Fruit fly (Drosophila melanogaster) whole organism, embryonic: ENCODE measurements around the gene Ythdc1.

ENCODE experiments used
- Atf6 ChIP-seq: fragments of 200-800 bp; sonication (Bioruptor generic); IDR thresholded peaks from 2 replicates; pipeline ENCODE4 v1.3.6; 2022; ENCODE audit warnings: missing biosample characterization, missing genetic modification characterization
- BEAF-32 ChIP-seq: fragments of 200-800 bp; sonication (Bioruptor generic); optimal IDR thresholded peaks from 3 replicates; lab custom pipeline; 2017; ENCODE audit warnings: missing biosample characterization, missing genetic modification characterization, mild to moderate bottlenecking, moderate library complexity, missing genetic modification reagents
- CG10366 ChIP-seq: fragments of 200-800 bp; sonication (Bioruptor generic); IDR thresholded peaks from 2 replicates; pipeline ENCODE4 v1.3.6; 2022; ENCODE audit warnings: missing biosample characterization, missing genetic modification characterization
- CG11247 ChIP-seq: fragments of 200-800 bp; sonication (Bioruptor generic); IDR thresholded peaks from 2 replicates; pipeline ENCODE4 v1.3.6; 2022; ENCODE audit warnings: missing biosample characterization, missing genetic modification characterization
- CG11456 ChIP-seq: fragments of 200-800 bp; sonication (Bioruptor generic); IDR thresholded peaks from 3 replicates; pipeline ENCODE4 v1.3.6; 2022; ENCODE audit warnings: missing biosample characterization, missing genetic modification characterization
- CG11504 ChIP-seq: fragments of 200-800 bp; sonication (Bioruptor generic); optimal IDR thresholded peaks from 3 replicates; lab custom pipeline; 2019; ENCODE audit warnings: missing biosample characterization, mild to moderate bottlenecking, missing genetic modification characterization, moderate library complexity
- CG15696 ChIP-seq: fragments of 200-800 bp; sonication (Bioruptor generic); optimal IDR thresholded peaks from 2 replicates; lab custom pipeline; 2019; ENCODE audit warnings: missing biosample characterization, mild to moderate bottlenecking, missing genetic modification characterization, moderate library complexity
- CG1603 ChIP-seq: fragments of 200-800 bp; sonication (Bioruptor generic); optimal IDR thresholded peaks from 2 replicates; lab custom pipeline; 2019; ENCODE audit warnings: missing biosample characterization, mild to moderate bottlenecking, missing genetic modification characterization, moderate library complexity
- CG1647 ChIP-seq: fragments of 200-800 bp; sonication (Bioruptor generic); optimal IDR thresholded peaks from 3 replicates; lab custom pipeline; 2016; ENCODE audit warnings: missing biosample characterization, missing genetic modification characterization
- CG18011 ChIP-seq: fragments of 200-800 bp; sonication (Bioruptor generic); optimal IDR thresholded peaks from 2 replicates; lab custom pipeline; 2017; ENCODE audit warnings: missing biosample characterization, missing genetic modification characterization, mild to moderate bottlenecking, moderate library complexity, missing genotype
- CG2202 ChIP-seq: fragments of 200-800 bp; sonication (Bioruptor generic); optimal IDR thresholded peaks from 2 replicates; lab custom pipeline; 2018; ENCODE audit warnings: missing biosample characterization, mild to moderate bottlenecking, missing genetic modification characterization
- CG2712 ChIP-seq: fragments of 200-800 bp; optimal IDR thresholded peaks from 3 replicates; lab custom pipeline; 2019; ENCODE audit warnings: missing biosample characterization, mild to moderate bottlenecking, missing genetic modification characterization, moderate library complexity
- CG3407 ChIP-seq: fragments of 200-800 bp; sonication (Bioruptor generic); optimal IDR thresholded peaks from 2 replicates; lab custom pipeline; 2018; ENCODE audit warnings: missing biosample characterization, mild to moderate bottlenecking, missing genetic modification characterization
- CG42726 ChIP-seq: fragments of 200-800 bp; sonication (Bioruptor generic); IDR thresholded peaks from 2 replicates; pipeline ENCODE4 v1.3.6; 2022; ENCODE audit warnings: missing biosample characterization, missing genetic modification characterization; ENCODE audit not compliant: partially characterized antibody
- CG4424 ChIP-seq: fragments of 200-800 bp; sonication (Bioruptor generic); optimal IDR thresholded peaks from 3 replicates; lab custom pipeline; 2016; ENCODE audit warnings: missing biosample characterization, missing genetic modification characterization
- CG6254 ChIP-seq: fragments of 200-800 bp; sonication (Bioruptor generic); optimal IDR thresholded peaks from 3 replicates; lab custom pipeline; 2017; ENCODE audit warnings: mild to moderate bottlenecking, missing biosample characterization, missing genetic modification reagents, missing genetic modification characterization
- Drgx ChIP-seq: fragments of 200-800 bp; sonication (Bioruptor generic); IDR thresholded peaks from 2 replicates; pipeline ENCODE4 v1.3.6; 2022; ENCODE audit warnings: missing biosample characterization, missing genetic modification characterization
- Fer2 ChIP-seq: fragments of 200-800 bp; sonication (Bioruptor generic); optimal IDR thresholded peaks from 2 replicates; lab custom pipeline; 2018; ENCODE audit warnings: missing biosample characterization, mild to moderate bottlenecking, missing genetic modification characterization, moderate library complexity
- Nf-YB ChIP-seq: fragments of 200-800 bp; sonication (Bioruptor generic); optimal IDR thresholded peaks from 3 replicates; lab custom pipeline; 2019; ENCODE audit warnings: missing biosample characterization, mild to moderate bottlenecking, missing genetic modification characterization, moderate library complexity
- Oli ChIP-seq: fragments of 200-800 bp; sonication (Bioruptor generic); optimal IDR thresholded peaks from 2 replicates; lab custom pipeline; 2018; ENCODE audit warnings: missing biosample characterization, mild to moderate bottlenecking, missing genetic modification characterization, moderate library complexity
- Pdp1 ChIP-seq, 2 experiments: fragments of 200-800 bp; sonication (Bioruptor generic); optimal IDR thresholded peaks; 3 replicates each; lab custom pipeline; 2016; ENCODE audit warnings: missing biosample characterization in 2 of 2, missing genetic modification characterization in 2 of 2, mild to moderate bottlenecking in 1 of 2, moderate library complexity in 1 of 2
- Rfx ChIP-seq: fragments of 200-800 bp; sonication (Bioruptor generic); IDR thresholded peaks from 2 replicates; pipeline ENCODE4 v1.3.6; 2022; ENCODE audit warnings: missing biosample characterization, missing genetic modification characterization
- abd-A ChIP-seq: fragments of 200-800 bp; sonication (Bioruptor generic); optimal IDR thresholded peaks from 3 replicates; lab custom pipeline; 2019; ENCODE audit warnings: missing biosample characterization, mild to moderate bottlenecking, missing genetic modification characterization, moderate library complexity
- aop ChIP-seq: fragments of 200-800 bp; sonication (Bioruptor generic); IDR thresholded peaks from 2 replicates; pipeline ENCODE4 v1.3.6; 2022; ENCODE audit warnings: missing biosample characterization, missing genetic modification characterization
- bbx ChIP-seq: fragments of 200-800 bp; sonication (Bioruptor generic); IDR thresholded peaks from 2 replicates; pipeline ENCODE4 v1.3.6; 2022; ENCODE audit warnings: missing biosample characterization, missing genetic modification characterization; ENCODE audit not compliant: partially characterized antibody
- chif ChIP-seq, 2 experiments: fragments of 200-800 bp; sonication (Bioruptor generic); optimal IDR thresholded peaks; 3 replicates each; lab custom pipeline; 2016; ENCODE audit warnings: missing biosample characterization in 2 of 2, missing genetic modification characterization in 2 of 2
- dati ChIP-seq: fragments of 200-800 bp; sonication (Bioruptor generic); IDR thresholded peaks from 2 replicates; pipeline ENCODE4 v1.3.6; 2022; ENCODE audit warnings: missing biosample characterization, missing genetic modification characterization
- dmrt11E ChIP-seq: fragments of 200-800 bp; sonication (Bioruptor generic); optimal IDR thresholded peaks from 3 replicates; lab custom pipeline; 2018; ENCODE audit warnings: missing biosample characterization, mild to moderate bottlenecking, missing genetic modification characterization, moderate library complexity
- dmrt99B ChIP-seq: fragments of 200-800 bp; sonication (Bioruptor generic); optimal IDR thresholded peaks from 2 replicates; lab custom pipeline; 2018; ENCODE audit warnings: missing biosample characterization, mild to moderate bottlenecking, missing genetic modification characterization, moderate library complexity
- dysf ChIP-seq: fragments of 200-800 bp; sonication (Bioruptor generic); IDR thresholded peaks from 3 replicates; pipeline ENCODE4 v1.3.6; 2022; ENCODE audit warnings: missing biosample characterization, missing genetic modification characterization
- eve ChIP-seq, 2 experiments: fragments of >200 bp; optimal IDR thresholded peaks; 2 replicates each; lab custom pipeline; 2017; ENCODE audit warnings: missing biosample characterization in 2 of 2, missing genetic modification characterization in 2 of 2
- fru ChIP-seq: fragments of >200 bp; optimal IDR thresholded peaks from 2 replicates; lab custom pipeline; 2017
- gem ChIP-seq: fragments of 200-800 bp; sonication (Bioruptor generic); optimal IDR thresholded peaks from 2 replicates; lab custom pipeline; 2019; ENCODE audit warnings: missing biosample characterization, mild to moderate bottlenecking, missing genetic modification characterization, moderate library complexity
- ham ChIP-seq: fragments of 200-800 bp; sonication (Bioruptor generic); IDR thresholded peaks from 2 replicates; pipeline ENCODE4 v1.3.6; 2022; ENCODE audit warnings: missing biosample characterization, missing genetic modification characterization
- lbe ChIP-seq: fragments of 200-800 bp; sonication (Bioruptor generic); optimal IDR thresholded peaks from 2 replicates; lab custom pipeline; 2016; ENCODE audit warnings: missing biosample characterization, mild to moderate bottlenecking, missing genetic modification characterization
- lmd ChIP-seq: fragments of 200-800 bp; sonication (Bioruptor generic); IDR thresholded peaks from 2 replicates; pipeline ENCODE4 v1.3.6; 2022; ENCODE audit warnings: missing biosample characterization, missing genetic modification characterization
- nau ChIP-seq: fragments of 200-800 bp; sonication (Bioruptor generic); optimal IDR thresholded peaks from 3 replicates; lab custom pipeline; 2017; ENCODE audit warnings: missing biosample characterization, mild to moderate bottlenecking, missing genetic modification characterization, missing genetic modification reagents
- nom ChIP-seq: fragments of 200-800 bp; sonication (Bioruptor generic); optimal IDR thresholded peaks from 2 replicates; lab custom pipeline; 2017; ENCODE audit warnings: missing biosample characterization, missing genetic modification characterization, mild to moderate bottlenecking, moderate library complexity, missing genetic modification reagents
- pita ChIP-seq: fragments of 200-800 bp; sonication (Bioruptor generic); optimal IDR thresholded peaks from 2 replicates; lab custom pipeline; 2017; ENCODE audit warnings: missing biosample characterization, mild to moderate bottlenecking, missing genetic modification characterization
- prd ChIP-seq, 3 experiments: fragments of >200 bp in 2 of 3; fragments of 200-800 bp in 1 of 3; sonication (Bioruptor generic) in 1 of 3; optimal IDR thresholded peaks in 2 of 3; IDR thresholded peaks in 1 of 3; 2 replicates in 2 of 3; 3 replicates in 1 of 3; pipeline versions ENCODE4 v1.3.6 to Lab custom; 2017 to 2022; ENCODE audit warnings: missing biosample characterization in 1 of 3, missing genetic modification characterization in 1 of 3
- sim ChIP-seq: fragments of 200-800 bp; sonication (Bioruptor generic); IDR thresholded peaks from 2 replicates; pipeline ENCODE4 v1.3.6; 2022; ENCODE audit warnings: missing biosample characterization, missing genetic modification characterization
- tx ChIP-seq: fragments of 200-800 bp; sonication (Bioruptor generic); optimal IDR thresholded peaks from 2 replicates; lab custom pipeline; 2016; ENCODE audit warnings: missing biosample characterization, missing genetic modification characterization
- unpg ChIP-seq: fragments of 200-800 bp; sonication (Bioruptor generic); optimal IDR thresholded peaks from 3 replicates; lab custom pipeline; 2018; ENCODE audit warnings: missing biosample characterization, mild to moderate bottlenecking, missing genetic modification characterization, moderate library complexity
- z ChIP-seq: fragments of 200-800 bp; sonication (Bioruptor generic); IDR thresholded peaks from 3 replicates; pipeline ENCODE4 v1.3.6; 2022; ENCODE audit warnings: missing biosample characterization, missing genetic modification characterization

The Ythdc1 gene

DNA sequence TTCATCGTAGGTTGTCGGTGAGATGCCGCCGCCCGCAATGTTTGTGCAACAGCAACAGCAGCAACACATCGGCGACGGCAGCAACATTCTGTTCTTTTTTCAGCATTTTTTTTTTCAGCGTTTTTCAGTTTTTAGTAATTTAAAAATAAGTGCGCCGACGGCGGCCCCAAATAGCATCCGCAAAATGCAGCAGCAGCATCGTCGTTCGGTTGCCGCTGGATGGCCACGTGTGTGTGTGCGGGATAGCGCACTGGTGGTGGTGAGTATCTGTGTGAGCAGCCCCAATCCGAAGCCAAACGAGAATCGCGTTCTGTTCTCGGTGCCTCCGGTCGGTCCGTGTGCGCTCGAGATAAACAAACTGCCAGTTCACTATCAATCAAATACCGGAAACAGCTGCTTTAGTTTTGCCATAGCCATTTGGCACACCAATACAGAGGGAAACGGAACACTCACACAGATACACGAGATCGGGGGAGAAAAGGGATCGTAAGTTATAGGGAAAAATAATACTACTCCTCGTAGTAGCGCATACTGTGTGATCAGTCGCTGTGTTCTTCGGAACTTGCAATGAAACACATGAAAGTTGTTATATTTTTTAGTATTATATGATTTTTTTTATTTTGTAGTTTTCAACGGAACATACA lies 26.7 kb upstream of the Ythdc1 start (continued):
- 0 out of 2 replicates have a peak, but pooled peaks have one; percentile 35 for TF ChIP-seq Rfx
- no peak for TF ChIP-seq Nf-YB (GFP tag; lab: Kevin White, UChicago)
- TF ChIP-seq CG1647 (GFP tag; lab: Kevin White, UChicago): no peak
- TF ChIP-seq prd (optimal IDR thresholded peaks at IDR 0.05; lab: Kevin White, UChicago): no peak
- no peak for TF ChIP-seq prd (GFP tag; IDR thresholded peaks at IDR 0.05; lab: Robert Waterston, UW)
- TF ChIP-seq bbx (GFP tag; lab: Robert Waterston, UW): 0 out of 2 replicates have a peak, but pooled peaks have one; percentile 20
- no peak for TF ChIP-seq gem (tag; lab: Kevin White, UChicago)
- TF ChIP-seq CG11247 (GFP tag; lab: Robert Waterston, UW): 0 out of 2 replicates have a peak, but pooled peaks have one; percentile 22
- peak; percentile 13 for TF ChIP-seq abd-A (tag; lab: Kevin White, UChicago)
- TF ChIP-seq Drgx (GFP tag; lab: Robert Waterston, UW): peak; percentile 48
- no peak for TF ChIP-seq CG42726 (GFP tag; lab: Robert Waterston, UW)
- 0 out of 2 replicates have a peak, but pooled peaks have one; percentile 30 for TF ChIP-seq aop (GFP tag; lab: Robert Waterston, UW)
- TF ChIP-seq Atf6: 0 out of 2 replicates have a peak, but pooled peaks have one; percentile 13
- TF ChIP-seq dysf (GFP tag; lab: Robert Waterston, UW): peak; percentile 19; the same call in 1 of the 3 replicates

DNA sequence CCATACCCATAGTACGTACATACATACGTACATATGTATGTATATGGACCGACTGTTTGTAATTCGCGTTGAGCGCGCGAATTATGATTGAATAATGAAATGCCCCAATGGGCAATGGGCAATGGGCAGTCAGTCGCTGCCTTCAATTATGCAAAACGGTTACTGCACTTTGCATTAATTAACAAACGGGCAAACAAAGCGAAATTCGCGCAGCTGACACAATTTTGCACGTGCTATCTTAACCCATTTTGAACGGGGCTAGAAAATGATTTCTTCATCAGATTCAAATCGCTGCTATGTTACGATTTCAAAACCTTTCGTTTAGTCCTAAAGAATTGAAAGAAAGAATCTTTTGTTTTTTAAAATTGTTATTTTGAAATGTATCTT lies 25.9 kb upstream of the Ythdc1 start:
- TF ChIP-seq chif (GFP tag; optimal IDR thresholded peaks at IDR 0.05; lab: Kevin White, UChicago) (no peak), eve (GFP tag; optimal IDR thresholded peaks at IDR 0.05; lab: Kevin White, UChicago) (peak in 1 of 2 experiments; percentile 11)

- no peak for TF ChIP-seq z (GFP tag; lab: Robert Waterston, UW)
- TF ChIP-seq CG6254 (GFP tag; lab: Kevin White, UChicago): no peak
- TF ChIP-seq CG18011: no peak
- no peak for TF ChIP-seq dmrt99B
- TF ChIP-seq eve (GFP tag; optimal IDR thresholded peaks at IDR 0.05; lab: Kevin White, UChicago): no peak
- peak; percentile 16 for TF ChIP-seq CG15696 (tag; lab: Kevin White, UChicago)
- no peak for TF ChIP-seq fru
- peak; percentile 25 for TF ChIP-seq Oli (tag; lab: Kevin White, UChicago)
- TF ChIP-seq Fer2 (tag; lab: Kevin White, UChicago): no peak
- peak; percentile 58 for TF ChIP-seq nom
- peak; percentile 28 for TF ChIP-seq dmrt11E (tag; lab: Kevin White, UChicago)
- peak; percentile 46 for TF ChIP-seq CG2712 (tag; lab: Kevin White, UChicago)
- no peak for TF ChIP-seq Pdp1 (GFP tag; optimal IDR thresholded peaks at IDR 0.05; lab: Kevin White, UChicago)
- TF ChIP-seq unpg (GFP tag; lab: Kevin White, UChicago): peak; percentile 11
- no peak for TF ChIP-seq CG2202 (tag; lab: Kevin White, UChicago)
- TF ChIP-seq CG11456: no peak
- TF ChIP-seq CG11504 (tag; lab: Kevin White, UChicago): peak; percentile 22
- no peak for TF ChIP-seq lmd
- TF ChIP-seq nau (GFP tag; lab: Kevin White, UChicago): no peak
- no peak for TF ChIP-seq sim (GFP tag; lab: Robert Waterston, UW)
- TF ChIP-seq lbe: peak; percentile 46
- TF ChIP-seq ham (GFP tag; lab: Robert Waterston, UW): no peak
- no peak for TF ChIP-seq pita
- no peak for TF ChIP-seq CG10366 (GFP tag; lab: Robert Waterston, UW)
- peak; percentile 16 for TF ChIP-seq CG4424 (GFP tag; lab: Kevin White, UChicago)
- TF ChIP-seq CG1603 (tag; lab: Kevin White, UChicago): peak; percentile 21
- TF ChIP-seq tx (GFP tag; lab: Kevin White, UChicago): no peak
- no peak for TF ChIP-seq BEAF-32 (GFP tag; lab: Kevin White, UChicago)
- TF ChIP-seq dati: no peak
- no peak for TF ChIP-seq CG3407
Measured at dm6 chr3L:3399249-3399922, 25.4 kb upstream of the Ythdc1 start.
